Fruit fly (Drosophila melanogaster) whole organism, embryonic: ENCODE data around the gene Dif.

Experiments used
- ATbp ChIP-seq: fragments of 200-800 bp; sonication (Bioruptor generic); optimal IDR thresholded peaks from 2 replicates; lab custom pipeline; 2017; ENCODE audit warnings: missing biosample characterization, mild to moderate bottlenecking, missing genetic modification characterization, missing genetic modification reagents
- CG10565 ChIP-seq: fragments of 200-800 bp; sonication (Bioruptor generic); optimal IDR thresholded peaks from 3 replicates; lab custom pipeline; 2016; ENCODE audit warnings: missing biosample characterization, mild to moderate bottlenecking, missing genetic modification characterization
- CG10979 ChIP-seq: fragments of 200-800 bp; sonication (Bioruptor generic); optimal IDR thresholded peaks from 2 replicates; lab custom pipeline; 2018; ENCODE audit warnings: missing biosample characterization, mild to moderate bottlenecking, missing genetic modification characterization, moderate library complexity
- CG11560 ChIP-seq: fragments of 200-800 bp; sonication (Bioruptor generic); IDR thresholded peaks from 3 replicates; pipeline ENCODE4 v1.3.6; 2022; ENCODE audit warnings: missing biosample characterization, missing genetic modification characterization
- CG11723 ChIP-seq: fragments of 200-800 bp; sonication (Bioruptor generic); optimal IDR thresholded peaks from 2 replicates; lab custom pipeline; 2017; ENCODE audit warnings: missing biosample characterization, mild to moderate bottlenecking, missing genetic modification characterization
- CG13123 ChIP-seq: fragments of 200-800 bp; sonication (Bioruptor generic); optimal IDR thresholded peaks from 2 replicates; lab custom pipeline; 2016; ENCODE audit warnings: missing biosample characterization, missing genetic modification characterization
- CG13775 ChIP-seq: fragments of 200-800 bp; sonication (Bioruptor generic); optimal IDR thresholded peaks from 3 replicates; lab custom pipeline; 2017; ENCODE audit warnings: missing biosample characterization, mild to moderate bottlenecking, missing genetic modification characterization
- CG1529 ChIP-seq: fragments of 200-800 bp; sonication (Bioruptor generic); optimal IDR thresholded peaks from 3 replicates; lab custom pipeline; 2018; ENCODE audit warnings: missing biosample characterization, missing genetic modification characterization
- CG15479 ChIP-seq: fragments of 200-800 bp; sonication (Bioruptor generic); optimal IDR thresholded peaks from 3 replicates; lab custom pipeline; 2019; ENCODE audit warnings: missing biosample characterization, mild to moderate bottlenecking, missing genetic modification characterization, moderate library complexity
- CG15696 ChIP-seq: fragments of 200-800 bp; sonication (Bioruptor generic); optimal IDR thresholded peaks from 2 replicates; lab custom pipeline; 2019; ENCODE audit warnings: missing biosample characterization, mild to moderate bottlenecking, missing genetic modification characterization, moderate library complexity
- CG1832 ChIP-seq: fragments of 200-800 bp; sonication (Bioruptor generic); optimal IDR thresholded peaks from 2 replicates; lab custom pipeline; 2017; ENCODE audit warnings: missing biosample characterization, mild to moderate bottlenecking, missing genetic modification characterization, inconsistent platforms
- CG2199 ChIP-seq: fragments of 200-800 bp; sonication (Bioruptor generic); IDR thresholded peaks from 3 replicates; pipeline ENCODE4 v1.3.6; 2022; ENCODE audit warnings: missing biosample characterization, missing genetic modification characterization
- CG3163 ChIP-seq: fragments of 200-800 bp; sonication (Bioruptor generic); optimal IDR thresholded peaks from 3 replicates; lab custom pipeline; 2016; ENCODE audit warnings: missing biosample characterization, missing genetic modification characterization
- CG32772 ChIP-seq: fragments of 200-800 bp; sonication (Bioruptor generic); IDR thresholded peaks from 2 replicates; pipeline ENCODE4 v1.3.6; 2022; ENCODE audit warnings: missing biosample characterization, missing genetic modification characterization
- CG34422 ChIP-seq: fragments of 200-800 bp; sonication (Bioruptor generic); IDR thresholded peaks from 3 replicates; pipeline ENCODE4 v1.3.6; 2022; ENCODE audit warnings: missing biosample characterization, missing genetic modification characterization
- CG4282 ChIP-seq: fragments of 200-800 bp; sonication (Bioruptor generic); optimal IDR thresholded peaks from 2 replicates; lab custom pipeline; 2016; ENCODE audit warnings: missing biosample characterization, missing genetic modification characterization
- CG6654 ChIP-seq: fragments of 200-800 bp; sonication (Bioruptor generic); optimal IDR thresholded peaks from 2 replicates; lab custom pipeline; 2017; ENCODE audit warnings: missing biosample characterization, mild to moderate bottlenecking, missing genetic modification characterization
- CG8281 ChIP-seq: fragments of 200-800 bp; sonication (Bioruptor generic); optimal IDR thresholded peaks from 2 replicates; lab custom pipeline; 2018; ENCODE audit warnings: missing biosample characterization, mild to moderate bottlenecking, missing genetic modification characterization, moderate library complexity
- CG9215 ChIP-seq: fragments of 200-800 bp; sonication (Bioruptor generic); IDR thresholded peaks from 2 replicates; pipeline ENCODE4 v1.3.6; 2022; ENCODE audit warnings: missing biosample characterization, missing genetic modification characterization
- CG9817 ChIP-seq: fragments of 200-800 bp; sonication (Bioruptor generic); optimal IDR thresholded peaks from 2 replicates; lab custom pipeline; 2018; ENCODE audit warnings: missing biosample characterization, mild to moderate bottlenecking, missing genetic modification characterization, moderate library complexity
- ERR ChIP-seq: fragments of 200-800 bp; sonication (Bioruptor generic); optimal IDR thresholded peaks from 2 replicates; lab custom pipeline; 2016; ENCODE audit warnings: missing biosample characterization, missing genetic modification characterization
- Jarid2 ChIP-seq: fragments of 200-800 bp; sonication (Bioruptor generic); optimal IDR thresholded peaks from 3 replicates; lab custom pipeline; 2017; ENCODE audit warnings: mild to moderate bottlenecking, missing biosample characterization, missing genetic modification reagents, missing genetic modification characterization
- Lpt ChIP-seq: fragments of >200 bp; optimal IDR thresholded peaks from 2 replicates; lab custom pipeline; 2018; ENCODE audit warnings: missing biosample characterization, missing genetic modification characterization
- Mad ChIP-seq: fragments of 200-800 bp; sonication (Bioruptor generic); optimal IDR thresholded peaks from 2 replicates; lab custom pipeline; 2016; ENCODE audit warnings: missing biosample characterization, missing genetic modification characterization
- Meics ChIP-seq: fragments of 200-800 bp; sonication (Bioruptor generic); optimal IDR thresholded peaks from 2 replicates; lab custom pipeline; 2017; ENCODE audit warnings: missing biosample characterization, mild to moderate bottlenecking, missing genetic modification characterization
- Mrtf ChIP-seq: fragments of 200-800 bp; sonication (Bioruptor generic); IDR thresholded peaks from 3 replicates; pipeline ENCODE4 v1.3.6; 2022; ENCODE audit warnings: missing biosample characterization, missing genetic modification characterization
- NC2β ChIP-seq: fragments of 200-800 bp; sonication (Bioruptor generic); optimal IDR thresholded peaks from 2 replicates; lab custom pipeline; 2016; ENCODE audit warnings: missing biosample characterization, missing genetic modification characterization
- Rfx ChIP-seq: fragments of 200-800 bp; sonication (Bioruptor generic); IDR thresholded peaks from 2 replicates; pipeline ENCODE4 v1.3.6; 2022; ENCODE audit warnings: missing biosample characterization, missing genetic modification characterization
- Stat92E ChIP-seq, 3 experiments: fragments of >200 bp in 2 of 3; fragments of 200-800 bp in 1 of 3; sonication (Bioruptor generic) in 1 of 3; optimal IDR thresholded peaks; 2 replicates each; lab custom pipeline; 2017 to 2019; ENCODE audit warnings: missing biosample characterization in 3 of 3, missing genetic modification characterization in 3 of 3, mild to moderate bottlenecking in 1 of 3, moderate library complexity in 1 of 3
- Tbp ChIP-seq: fragments of >200 bp; optimal IDR thresholded peaks from 2 replicates; lab custom pipeline; 2018; ENCODE audit warnings: missing biosample characterization, missing genetic modification characterization
- bcd ChIP-seq: fragments of 200-800 bp; sonication (Bioruptor generic); optimal IDR thresholded peaks from 2 replicates; lab custom pipeline; 2017; ENCODE audit warnings: missing biosample characterization, mild to moderate bottlenecking, missing genetic modification characterization
- br ChIP-seq: fragments of >200 bp; optimal IDR thresholded peaks from 2 replicates; lab custom pipeline; 2017
- cad ChIP-seq: fragments of >200 bp; optimal IDR thresholded peaks from 2 replicates; lab custom pipeline; 2017; ENCODE audit warnings: missing biosample characterization, missing genetic modification characterization
- chif ChIP-seq, 2 experiments: fragments of 200-800 bp; sonication (Bioruptor generic); optimal IDR thresholded peaks; 3 replicates each; lab custom pipeline; 2016; ENCODE audit warnings: missing biosample characterization in 2 of 2, missing genetic modification characterization in 2 of 2
- corto ChIP-seq: fragments of 200-800 bp; sonication (Bioruptor generic); optimal IDR thresholded peaks from 2 replicates; lab custom pipeline; 2016; ENCODE audit warnings: missing biosample characterization, mild to moderate bottlenecking, missing genetic modification characterization, moderate library complexity
- dati ChIP-seq: fragments of 200-800 bp; sonication (Bioruptor generic); IDR thresholded peaks from 2 replicates; pipeline ENCODE4 v1.3.6; 2022; ENCODE audit warnings: missing biosample characterization, missing genetic modification characterization
- fu2 ChIP-seq: fragments of 200-800 bp; sonication (Bioruptor generic); optimal IDR thresholded peaks from 2 replicates; lab custom pipeline; 2016; ENCODE audit warnings: missing biosample characterization, missing genetic modification characterization
- ham ChIP-seq: fragments of 200-800 bp; sonication (Bioruptor generic); IDR thresholded peaks from 2 replicates; pipeline ENCODE4 v1.3.6; 2022; ENCODE audit warnings: missing biosample characterization, missing genetic modification characterization
- hbn ChIP-seq: fragments of 200-800 bp; sonication (Bioruptor generic); IDR thresholded peaks from 2 replicates; pipeline ENCODE4 v1.3.6; 2022; ENCODE audit warnings: missing biosample characterization, missing genetic modification characterization; ENCODE audit not compliant: partially characterized antibody
- jumu ChIP-seq: fragments of 200-800 bp; sonication (Bioruptor generic); optimal IDR thresholded peaks from 3 replicates; lab custom pipeline; 2016; ENCODE audit warnings: missing biosample characterization, missing genetic modification characterization
- lov ChIP-seq, 2 experiments: fragments of 200-800 bp in 1 of 2; fragments of >200 bp in 1 of 2; sonication (Bioruptor generic) in 1 of 2; IDR thresholded peaks in 1 of 2; optimal IDR thresholded peaks in 1 of 2; 2 replicates in 1 of 2; 3 replicates in 1 of 2; pipeline versions ENCODE4 v1.3.6 to Lab custom; 2017 to 2022; ENCODE audit warnings: missing biosample characterization in 1 of 2, missing genetic modification characterization in 1 of 2
- luna ChIP-seq: fragments of 200-800 bp; sonication (Bioruptor generic); optimal IDR thresholded peaks from 2 replicates; lab custom pipeline; 2016; ENCODE audit warnings: missing biosample characterization, missing genetic modification characterization
- maf-S ChIP-seq: fragments of 200-800 bp; sonication (Bioruptor generic); optimal IDR thresholded peaks from 2 replicates; lab custom pipeline; 2016; ENCODE audit warnings: missing biosample characterization, missing genetic modification characterization
- sc ChIP-seq, 3 experiments: fragments of >200 bp in 2 of 3; fragments of 200-800 bp in 1 of 3; sonication (Bioruptor generic) in 1 of 3; optimal IDR thresholded peaks; 2 replicates in 2 of 3; 3 replicates in 1 of 3; lab custom pipeline; 2017; ENCODE audit warnings: mild to moderate bottlenecking in 1 of 3, missing biosample characterization in 1 of 3, missing genetic modification characterization in 1 of 3, missing genetic modification reagents in 1 of 3
- sens-2 ChIP-seq: fragments of 200-800 bp; sonication (Bioruptor generic); IDR thresholded peaks from 2 replicates; pipeline ENCODE4 v1.3.6; 2022; ENCODE audit warnings: missing biosample characterization, missing genetic modification characterization
- tll ChIP-seq, 2 experiments: fragments of 200-800 bp in 1 of 2; fragments of >200 bp in 1 of 2; sonication (Bioruptor generic) in 1 of 2; optimal IDR thresholded peaks; 2 replicates each; lab custom pipeline; 2017 to 2019; ENCODE audit warnings: missing biosample characterization in 2 of 2, missing genetic modification characterization in 2 of 2, mild to moderate bottlenecking in 1 of 2, moderate library complexity in 1 of 2
- twi ChIP-seq: fragments of 200-800 bp; optimal IDR thresholded peaks from 2 replicates; lab custom pipeline; 2019; ENCODE audit warnings: missing biosample characterization, mild to moderate bottlenecking, missing genetic modification characterization, moderate library complexity
- unpg ChIP-seq: fragments of 200-800 bp; sonication (Bioruptor generic); optimal IDR thresholded peaks from 3 replicates; lab custom pipeline; 2018; ENCODE audit warnings: missing biosample characterization, mild to moderate bottlenecking, missing genetic modification characterization, moderate library complexity
- zen ChIP-seq: fragments of 200-800 bp; sonication (Bioruptor generic); optimal IDR thresholded peaks from 3 replicates; lab custom pipeline; 2018; ENCODE audit warnings: missing biosample characterization, mild to moderate bottlenecking, missing genetic modification characterization, moderate library complexity

Dif gene

DNA sequence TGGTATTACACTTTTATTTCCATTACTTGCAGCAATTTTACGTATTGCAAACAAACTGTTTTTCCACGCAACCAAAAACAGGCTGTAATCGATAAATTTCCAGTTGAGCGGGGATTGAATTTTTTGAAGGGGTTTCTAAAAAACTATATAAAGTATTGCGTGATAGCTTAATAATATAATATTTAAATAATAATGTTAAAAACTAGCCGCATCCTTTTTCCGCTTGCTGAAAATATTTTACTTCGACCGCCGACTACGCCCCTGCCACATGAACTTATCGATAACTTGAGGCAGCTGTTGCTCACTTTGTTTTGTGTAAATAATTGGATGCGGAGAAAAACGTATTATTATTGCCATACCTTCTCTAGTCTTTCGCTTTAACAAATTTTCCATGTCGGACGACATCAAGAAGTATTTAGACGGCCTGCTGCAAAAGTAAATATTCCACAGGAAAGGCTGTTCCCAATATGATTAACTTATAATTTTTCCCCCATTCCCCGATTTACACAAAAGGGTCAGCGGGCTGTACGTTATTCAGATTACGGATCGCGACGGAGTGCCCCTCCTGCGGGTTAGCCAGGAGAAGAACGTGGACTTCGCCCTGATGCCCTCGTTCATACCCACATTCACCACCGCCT, 48.1 kb upstream of the Dif start, which contains the start of the genes fws and Lamtor3 (continued):
- TF ChIP-seq Meics (GFP tag; lab: Kevin White, UChicago), result peak; percentile 98
- TF ChIP-seq lov (optimal IDR thresholded peaks at IDR 0.05; lab: Kevin White, UChicago), result no peak
- TF ChIP-seq lov (GFP tag; IDR thresholded peaks at IDR 0.05; lab: Robert Waterston, UW), result peak; percentile 99
- peak; percentile 86 for TF ChIP-seq maf-S (GFP tag; lab: Kevin White, UChicago)
- TF ChIP-seq CG15696, result peak; percentile 88
- TF ChIP-seq CG32772 (GFP tag; lab: Robert Waterston, UW), result peak; percentile 99
- TF ChIP-seq CG34422 (GFP tag; lab: Robert Waterston, UW), result peak; percentile 100
- no peak for TF ChIP-seq br (lab: Kevin White, UChicago)
- peak; percentile 96 for TF ChIP-seq Mad (GFP tag; lab: Kevin White, UChicago)
- peak; percentile 98 for TF ChIP-seq dati (GFP tag; lab: Robert Waterston, UW)
- no peak for TF ChIP-seq sc (optimal IDR thresholded peaks at IDR 0.05; lab: Kevin White, UChicago)
- peak; percentile 98 for TF ChIP-seq sc (GFP tag; optimal IDR thresholded peaks at IDR 0.05; lab: Kevin White, UChicago)
- peak; percentile 99 for TF ChIP-seq unpg
- peak; percentile 92 for TF ChIP-seq CG11560 (tag; lab: Robert Waterston, UW)
- TF ChIP-seq Tbp (GFP tag; lab: Kevin White, UChicago), result no peak
- TF ChIP-seq CG6654, result peak; percentile 91
- no peak for TF ChIP-seq CG1832 (GFP tag; lab: Kevin White, UChicago)
- TF ChIP-seq bcd (GFP tag; lab: Kevin White, UChicago), result peak; percentile 98
- peak; percentile 88 for TF ChIP-seq Jarid2 (GFP tag; lab: Kevin White, UChicago)
- peak; percentile 44 for TF ChIP-seq CG4282
- TF ChIP-seq CG13775 (GFP tag; lab: Kevin White, UChicago), result peak; percentile 99
- peak; percentile 99 for TF ChIP-seq Mrtf (GFP tag; lab: Robert Waterston, UW)
- TF ChIP-seq hbn (GFP tag; lab: Robert Waterston, UW), result peak; percentile 27; the same call in 1 of the 2 replicates
- peak; percentile 97 for TF ChIP-seq CG9817 (tag; lab: Kevin White, UChicago)
- TF ChIP-seq tll (GFP tag; optimal IDR thresholded peaks at IDR 0.05; lab: Kevin White, UChicago), result peak in 1 of 2 experiments; percentile 38
- TF ChIP-seq CG1529 (GFP tag; lab: Kevin White, UChicago), result peak; percentile 97
- TF ChIP-seq ham, result peak; percentile 96
- TF ChIP-seq CG2199 (GFP tag; lab: Robert Waterston, UW), result peak; percentile 99
- TF ChIP-seq Stat92E (GFP tag; optimal IDR thresholded peaks at IDR 0.05; lab: Kevin White, UChicago), result peak in 1 of 3 experiments; percentile 49
- TF ChIP-seq CG8281 (tag; lab: Kevin White, UChicago), result peak; percentile 88
- peak; percentile 88 for TF ChIP-seq CG13123 (GFP tag; lab: Kevin White, UChicago)
- peak; percentile 87 for TF ChIP-seq fu2 (GFP tag; lab: Kevin White, UChicago)
- peak; percentile 58 for TF ChIP-seq CG3163 (GFP tag; lab: Kevin White, UChicago)
- peak; percentile 39 for TF ChIP-seq ERR (GFP tag; lab: Kevin White, UChicago)
- TF ChIP-seq cad (GFP tag; lab: Kevin White, UChicago), result no peak
- peak; percentile 99 for TF ChIP-seq Rfx (GFP tag; lab: Robert Waterston, UW)
- peak; percentile 96 for TF ChIP-seq CG10979 (tag; lab: Kevin White, UChicago)
- no peak for TF ChIP-seq Lpt (GFP tag; lab: Kevin White, UChicago)
- peak; percentile 98 for TF ChIP-seq sens-2 (GFP tag; lab: Robert Waterston, UW)
- peak; percentile 69 for TF ChIP-seq jumu
- peak; percentile 74 for TF ChIP-seq CG10565 (GFP tag; lab: Kevin White, UChicago)
- peak; percentile 94 for TF ChIP-seq CG11723
- TF ChIP-seq ATbp (GFP tag; lab: Kevin White, UChicago), result peak; percentile 98
- peak; percentile 11 for TF ChIP-seq luna
- TF ChIP-seq zen (tag; lab: Kevin White, UChicago), result peak; percentile 98
- peak; percentile 26 for TF ChIP-seq CG15479
- TF ChIP-seq twi, result peak; percentile 92
- peak; percentile 91 for TF ChIP-seq corto (GFP tag; lab: Kevin White, UChicago)
- TF ChIP-seq NC2β, result peak; percentile 74
- peak; percentile 98 for TF ChIP-seq CG9215
- peak; percentile 49 to 77 for TF ChIP-seq chif (GFP tag; optimal IDR thresholded peaks at IDR 0.05; lab: Kevin White, UChicago)
